Fruit fly (Drosophila melanogaster): ENCODE measurements around the gene CG15385.
A peak's percentile ranks its signal among the peaks of the same experiment; 100 is the strongest.

DNA sequence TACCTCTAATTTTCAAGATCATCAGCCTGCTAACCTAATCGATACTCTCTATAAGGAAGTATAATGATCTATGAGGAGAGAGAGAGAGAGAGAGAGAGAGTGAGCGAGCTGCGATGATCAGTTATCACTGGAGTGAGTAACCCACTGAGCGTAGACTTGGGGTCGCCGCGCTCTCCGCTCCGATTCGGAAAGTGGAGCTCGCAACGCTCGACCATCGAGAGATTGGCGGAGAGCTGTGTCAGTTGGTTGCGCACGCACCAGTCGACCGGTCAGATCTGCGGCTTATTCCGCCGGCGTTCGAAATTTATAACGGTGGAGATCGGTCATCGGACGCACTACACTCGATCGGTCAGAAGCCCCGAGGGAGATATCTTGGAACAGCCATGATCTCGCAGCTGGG, 29.8 kb upstream of the CG15385 start, which contains the start of gene CG4267:
- TF ChIP-seq CG8478 (optimal IDR thresholded peaks at IDR 0.05), result no peak
- no peak for TF ChIP-seq usp (GFP tag; optimal IDR thresholded peaks at IDR 0.05)
- no peak for TF ChIP-seq psq (optimal IDR thresholded peaks at IDR 0.05)
- peak in 1 of 2 experiments; percentile 42 for TF ChIP-seq EcR (GFP tag; optimal IDR thresholded peaks at IDR 0.05)
- TF ChIP-seq Dll (optimal IDR thresholded peaks at IDR 0.05), result peak; percentile 96
- TF ChIP-seq pan (optimal IDR thresholded peaks at IDR 0.05), result no peak
